Worm (Caenorhabditis elegans): ENCODE results near the gene cni-1.

Gene cni-1

DNA sequence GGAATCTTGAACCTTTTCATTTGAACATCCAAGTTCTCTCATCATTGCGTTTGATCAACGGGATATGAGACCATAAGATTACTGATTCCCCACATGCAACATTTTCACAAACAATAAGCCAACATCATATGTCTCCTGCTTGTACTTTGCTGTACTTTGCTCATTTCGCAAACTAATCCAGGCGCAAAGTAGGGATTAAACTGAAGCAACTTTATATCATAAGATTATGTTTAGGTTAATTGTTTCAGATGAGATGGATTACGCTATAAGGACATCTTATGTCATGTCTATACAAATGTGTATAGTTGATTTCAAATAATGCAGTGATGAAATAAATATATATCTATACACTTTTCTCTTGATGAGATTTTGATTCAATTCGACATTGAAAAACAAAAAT is 49.4 kb downstream of the cni-1 start:
- no peak for TF ChIP-seq nhr-77 (tag; optimal IDR thresholded peaks at IDR 0.05)
- TF ChIP-seq ZK546.5 (tag; optimal IDR thresholded peaks at IDR 0.05), result no peak
- TF ChIP-seq ceh-82 (tag; optimal IDR thresholded peaks at IDR 0.05), result no peak
- no peak for TF ChIP-seq C34F6.9 (tag; optimal IDR thresholded peaks at IDR 0.05)
- no peak for TF ChIP-seq egl-27 (tag; optimal IDR thresholded peaks at IDR 0.05)
- no peak for TF ChIP-seq nhr-10 (tag; optimal IDR thresholded peaks at IDR 0.05)

Measured in whole organism, L2 larva.